Fruit fly (Drosophila melanogaster) whole organism, embryonic: ENCODE measurements around the gene Ubc6.

Experiments used
- Atf6 ChIP-seq: fragments of 200-800 bp; sonication (Bioruptor generic); IDR thresholded peaks from 2 replicates; pipeline ENCODE4 v1.3.6; 2022; ENCODE audit warnings: missing biosample characterization, missing genetic modification characterization
- B-H1 ChIP-seq: fragments of 200-800 bp; sonication (Bioruptor generic); IDR thresholded peaks from 3 replicates; pipeline ENCODE4 v1.3.6; 2022; ENCODE audit warnings: missing biosample characterization, missing genetic modification characterization
- Bdp1 ChIP-seq: fragments of 200-800 bp; sonication (Bioruptor generic); optimal IDR thresholded peaks from 3 replicates; lab custom pipeline; 2016; ENCODE audit warnings: missing biosample characterization, missing genetic modification characterization
- Bgb ChIP-seq: fragments of 200-800 bp; sonication (Bioruptor generic); IDR thresholded peaks from 2 replicates; pipeline ENCODE4 v1.3.6; 2022; ENCODE audit warnings: missing biosample characterization, missing genetic modification characterization; ENCODE audit not compliant: partially characterized antibody
- CG10366 ChIP-seq: fragments of 200-800 bp; sonication (Bioruptor generic); IDR thresholded peaks from 2 replicates; pipeline ENCODE4 v1.3.6; 2022; ENCODE audit warnings: missing biosample characterization, missing genetic modification characterization
- CG11723 ChIP-seq: fragments of 200-800 bp; sonication (Bioruptor generic); optimal IDR thresholded peaks from 2 replicates; lab custom pipeline; 2017; ENCODE audit warnings: missing biosample characterization, mild to moderate bottlenecking, missing genetic modification characterization
- CG12769 ChIP-seq: fragments of 200-800 bp; sonication (Bioruptor generic); optimal IDR thresholded peaks from 2 replicates; lab custom pipeline; 2019; ENCODE audit warnings: missing biosample characterization, mild to moderate bottlenecking, missing genetic modification characterization, moderate library complexity
- CG13624 ChIP-seq: fragments of 200-800 bp; sonication (Bioruptor generic); optimal IDR thresholded peaks from 2 replicates; lab custom pipeline; 2016; ENCODE audit warnings: missing biosample characterization, missing genetic modification characterization
- CG17361 ChIP-seq: fragments of 200-800 bp; sonication (Bioruptor generic); IDR thresholded peaks from 3 replicates; pipeline ENCODE4 v1.3.6; 2022; ENCODE audit warnings: missing biosample characterization, missing genetic modification characterization
- CG1832 ChIP-seq: fragments of 200-800 bp; sonication (Bioruptor generic); optimal IDR thresholded peaks from 2 replicates; lab custom pipeline; 2017; ENCODE audit warnings: missing biosample characterization, mild to moderate bottlenecking, missing genetic modification characterization, inconsistent platforms
- CG2875 ChIP-seq: fragments of 200-800 bp; sonication (Bioruptor generic); optimal IDR thresholded peaks from 2 replicates; lab custom pipeline; 2017; ENCODE audit warnings: missing biosample characterization, mild to moderate bottlenecking, missing genetic modification characterization, missing genetic modification reagents
- CG31224 ChIP-seq: fragments of 200-800 bp; sonication (Bioruptor generic); IDR thresholded peaks from 2 replicates; pipeline ENCODE4 v1.3.6; 2022; ENCODE audit warnings: missing biosample characterization, missing genetic modification characterization
- CG3995 ChIP-seq: fragments of 200-800 bp; sonication (Bioruptor generic); optimal IDR thresholded peaks from 3 replicates; lab custom pipeline; 2016; ENCODE audit warnings: missing biosample characterization, missing genetic modification characterization
- CG6254 ChIP-seq: fragments of 200-800 bp; sonication (Bioruptor generic); optimal IDR thresholded peaks from 3 replicates; lab custom pipeline; 2017; ENCODE audit warnings: mild to moderate bottlenecking, missing biosample characterization, missing genetic modification reagents, missing genetic modification characterization
- CG6272 ChIP-seq: fragments of 200-800 bp; sonication (Bioruptor generic); IDR thresholded peaks from 2 replicates; pipeline ENCODE4 v1.3.6; 2022; ENCODE audit warnings: missing biosample characterization, missing genetic modification characterization
- CG8089 ChIP-seq: fragments of 200-800 bp; sonication (Bioruptor generic); optimal IDR thresholded peaks from 3 replicates; lab custom pipeline; 2016; ENCODE audit warnings: missing biosample characterization, missing genetic modification characterization
- CG9437 ChIP-seq: fragments of 200-800 bp; sonication (Bioruptor generic); optimal IDR thresholded peaks from 2 replicates; lab custom pipeline; 2018; ENCODE audit warnings: missing biosample characterization, mild to moderate bottlenecking, missing genetic modification characterization
- CG9932 ChIP-seq: fragments of 200-800 bp; sonication (Bioruptor generic); IDR thresholded peaks from 2 replicates; pipeline ENCODE4 v1.3.6; 2022; ENCODE audit warnings: missing biosample characterization, missing genetic modification characterization
- CHES-1-like ChIP-seq: fragments of 200-800 bp; sonication (Bioruptor generic); optimal IDR thresholded peaks from 2 replicates; lab custom pipeline; 2016; ENCODE audit warnings: missing biosample characterization, missing genetic modification characterization
- CTCF ChIP-seq: fragments of 200-800 bp; sonication (Bioruptor generic); optimal IDR thresholded peaks from 2 replicates; lab custom pipeline; 2017; ENCODE audit warnings: missing biosample characterization, mild to moderate bottlenecking, missing genetic modification characterization, moderate library complexity
- D ChIP-seq, 2 experiments: fragments of 200-800 bp in 1 of 2; fragments of >200 bp in 1 of 2; sonication (Bioruptor generic) in 1 of 2; optimal IDR thresholded peaks; 2 replicates in 1 of 2; 3 replicates in 1 of 2; lab custom pipeline; 2017; ENCODE audit warnings: mild to moderate bottlenecking in 1 of 2, missing biosample characterization in 1 of 2, missing genetic modification characterization in 1 of 2, missing genetic modification reagents in 1 of 2
- Dfd ChIP-seq, 2 experiments: fragments of >200 bp; optimal IDR thresholded peaks; 2 replicates each; lab custom pipeline; 2017; ENCODE audit warnings: missing biosample characterization in 2 of 2, missing genetic modification characterization in 2 of 2
- Dll ChIP-seq: fragments of 200-800 bp; sonication (Bioruptor generic); IDR thresholded peaks from 4 replicates; pipeline ENCODE4 v1.3.6; 2022; ENCODE audit warnings: missing biosample characterization, missing genetic modification characterization; ENCODE audit not compliant: partially characterized antibody
- HLH54F ChIP-seq: fragments of 200-800 bp; sonication (Bioruptor generic); optimal IDR thresholded peaks from 3 replicates; lab custom pipeline; 2016; ENCODE audit warnings: missing biosample characterization, missing genetic modification characterization
- Lhr ChIP-seq: fragments of 200-800 bp; sonication (Bioruptor generic); optimal IDR thresholded peaks from 3 replicates; lab custom pipeline; 2017; ENCODE audit warnings: mild to moderate bottlenecking, missing biosample characterization, missing genetic modification reagents, missing genetic modification characterization
- MTF-1 ChIP-seq: fragments of 200-800 bp; sonication (Bioruptor generic); optimal IDR thresholded peaks from 2 replicates; lab custom pipeline; 2018; ENCODE audit warnings: missing biosample characterization, mild to moderate bottlenecking, missing genetic modification characterization, borderline replicate concordance
- Mrtf ChIP-seq: fragments of 200-800 bp; sonication (Bioruptor generic); IDR thresholded peaks from 3 replicates; pipeline ENCODE4 v1.3.6; 2022; ENCODE audit warnings: missing biosample characterization, missing genetic modification characterization
- NK7.1 ChIP-seq: fragments of 200-800 bp; sonication (Bioruptor generic); optimal IDR thresholded peaks from 3 replicates; lab custom pipeline; 2016; ENCODE audit warnings: missing biosample characterization, missing genetic modification characterization
- Opbp ChIP-seq: fragments of 200-800 bp; sonication (Bioruptor generic); IDR thresholded peaks from 3 replicates; pipeline ENCODE4 v1.3.6; 2022; ENCODE audit warnings: missing biosample characterization, missing genetic modification characterization; ENCODE audit not compliant: partially characterized antibody
- Sry-δ ChIP-seq: fragments of 200-800 bp; sonication (Bioruptor generic); optimal IDR thresholded peaks from 2 replicates; lab custom pipeline; 2016; ENCODE audit warnings: missing biosample characterization, missing genetic modification characterization
- ab ChIP-seq: fragments of 200-800 bp; sonication (Bioruptor generic); optimal IDR thresholded peaks from 2 replicates; lab custom pipeline; 2016; ENCODE audit warnings: missing biosample characterization, missing genetic modification characterization
- ap ChIP-seq: fragments of 200-800 bp; sonication (Bioruptor generic); IDR thresholded peaks from 2 replicates; pipeline ENCODE4 v1.3.6; 2022; ENCODE audit warnings: missing biosample characterization, missing genetic modification characterization
- ara ChIP-seq: fragments of 200-800 bp; sonication (Bioruptor generic); IDR thresholded peaks from 2 replicates; pipeline ENCODE4 v1.3.6; 2022; ENCODE audit warnings: missing biosample characterization, missing genetic modification characterization
- btn ChIP-seq: fragments of 200-800 bp; sonication (Bioruptor generic); optimal IDR thresholded peaks from 2 replicates; lab custom pipeline; 2016; ENCODE audit warnings: missing biosample characterization, missing genetic modification characterization
- cad ChIP-seq: fragments of >200 bp; optimal IDR thresholded peaks from 2 replicates; lab custom pipeline; 2017; ENCODE audit warnings: missing biosample characterization, missing genetic modification characterization
- ci ChIP-seq: fragments of 200-800 bp; sonication (Bioruptor generic); IDR thresholded peaks from 3 replicates; pipeline ENCODE4 v1.3.6; 2022; ENCODE audit warnings: missing biosample characterization, missing genetic modification characterization
- dan ChIP-seq: fragments of 200-800 bp; sonication (Bioruptor generic); IDR thresholded peaks from 2 replicates; pipeline ENCODE4 v1.3.6; 2022; ENCODE audit warnings: missing biosample characterization, missing genetic modification characterization
- eve ChIP-seq, 2 experiments: fragments of >200 bp; optimal IDR thresholded peaks; 2 replicates each; lab custom pipeline; 2017; ENCODE audit warnings: missing biosample characterization in 2 of 2, missing genetic modification characterization in 2 of 2
- ewg ChIP-seq: fragments of 200-800 bp; sonication (Bioruptor generic); optimal IDR thresholded peaks from 3 replicates; lab custom pipeline; 2017; ENCODE audit warnings: mild to moderate bottlenecking, missing biosample characterization, missing genetic modification reagents, missing genetic modification characterization
- fu2 ChIP-seq: fragments of 200-800 bp; sonication (Bioruptor generic); optimal IDR thresholded peaks from 2 replicates; lab custom pipeline; 2016; ENCODE audit warnings: missing biosample characterization, missing genetic modification characterization
- gcm ChIP-seq: fragments of 200-800 bp; sonication (Bioruptor generic); optimal IDR thresholded peaks from 2 replicates; lab custom pipeline; 2019; ENCODE audit warnings: missing biosample characterization, mild to moderate bottlenecking, missing genetic modification characterization, moderate library complexity
- ham ChIP-seq: fragments of 200-800 bp; sonication (Bioruptor generic); IDR thresholded peaks from 2 replicates; pipeline ENCODE4 v1.3.6; 2022; ENCODE audit warnings: missing biosample characterization, missing genetic modification characterization
- kah ChIP-seq: fragments of 200-800 bp; sonication (Bioruptor generic); optimal IDR thresholded peaks from 2 replicates; lab custom pipeline; 2018; ENCODE audit warnings: missing biosample characterization, mild to moderate bottlenecking, missing genetic modification characterization
- kay ChIP-seq: fragments of 200-800 bp; sonication (Bioruptor generic); optimal IDR thresholded peaks from 2 replicates; lab custom pipeline; 2016; ENCODE audit warnings: missing biosample characterization, missing genetic modification characterization
- otp ChIP-seq: fragments of 200-800 bp; sonication (Bioruptor generic); IDR thresholded peaks from 3 replicates; pipeline ENCODE4, ENCODE4 v1.3.6; 2022; ENCODE audit warnings: missing biosample characterization, missing genetic modification characterization
- rib ChIP-seq: fragments of 200-800 bp; sonication (Bioruptor generic); IDR thresholded peaks from 2 replicates; pipeline ENCODE4 v1.3.6; 2022; ENCODE audit warnings: missing biosample characterization, missing genetic modification characterization
- schlank ChIP-seq: fragments of 200-800 bp; sonication (Bioruptor generic); optimal IDR thresholded peaks from 2 replicates; lab custom pipeline; 2018; ENCODE audit warnings: missing biosample characterization, mild to moderate bottlenecking, missing genetic modification characterization
- sd ChIP-seq: fragments of 200-800 bp; sonication (Bioruptor generic); optimal IDR thresholded peaks from 3 replicates; lab custom pipeline; 2018; ENCODE audit warnings: missing biosample characterization, mild to moderate bottlenecking, missing genetic modification characterization, moderate library complexity
- sob ChIP-seq: fragments of 200-800 bp; sonication (Bioruptor generic); IDR thresholded peaks from 2 replicates; pipeline ENCODE4 v1.3.6; 2022; ENCODE audit warnings: missing biosample characterization, missing genetic modification characterization
- tap ChIP-seq: fragments of 200-800 bp; optimal IDR thresholded peaks from 3 replicates; lab custom pipeline; 2019; ENCODE audit warnings: missing biosample characterization, mild to moderate bottlenecking, missing genetic modification characterization, moderate library complexity
- wor ChIP-seq: fragments of 200-800 bp; sonication (Bioruptor generic); IDR thresholded peaks from 2 replicates; pipeline ENCODE4 v1.3.6; 2022; ENCODE audit warnings: missing biosample characterization, missing genetic modification characterization

Ubc6 gene

dm6 chr3R:4992227-4992737 lies 39.8 kb upstream of the Ubc6 start (continued):
- TF ChIP-seq gcm (GFP tag; lab: Kevin White, UChicago) (peak; percentile 98), CG2875 (GFP tag; lab: Kevin White, UChicago) (peak; percentile 73), Dll (GFP tag; lab: Robert Waterston, UW) (no peak), otp (GFP tag; lab: Robert Waterston, UW) (peak; percentile 62; the same call in 1 of the 3 replicates), Opbp (GFP tag; lab: Robert Waterston, UW) (no peak), CHES-1-like (no peak), CG17361 (GFP tag; lab: Robert Waterston, UW) (peak; percentile 34; the same call in 1 of the 3 replicates), CG6254 (peak; percentile 55), CG3995 (GFP tag; lab: Kevin White, UChicago) (no peak), dan (GFP tag; lab: Robert Waterston, UW) (no peak), sd (tag; lab: Kevin White, UChicago) (peak; percentile 90), Dfd (GFP tag; optimal IDR thresholded peaks at IDR 0.05; lab: Kevin White, UChicago) (no peak), Lhr (GFP tag; lab: Kevin White, UChicago) (peak; percentile 13), CG10366 (GFP tag; lab: Robert Waterston, UW) (no peak), ewg (GFP tag; lab: Kevin White, UChicago) (peak; percentile 15), CG6272 (GFP tag; lab: Robert Waterston, UW) (no peak), cad (GFP tag; lab: Kevin White, UChicago) (peak; percentile 63), wor (GFP tag; lab: Robert Waterston, UW) (no peak), HLH54F (no peak), ham (no peak), kay (GFP tag; lab: Kevin White, UChicago) (peak; percentile 89), sob (GFP tag; lab: Robert Waterston, UW) (0 out of 2 replicates have a peak, but pooled peaks have one; percentile 33), kah (GFP tag; lab: Kevin White, UChicago) (peak; percentile 21), Sry-δ (GFP tag; lab: Kevin White, UChicago) (no peak), CG11723 (GFP tag; lab: Kevin White, UChicago) (peak; percentile 9), fu2 (GFP tag; lab: Kevin White, UChicago) (no peak), B-H1 (GFP tag; lab: Robert Waterston, UW) (no peak), CG9932 (GFP tag; lab: Robert Waterston, UW) (no peak), ab (GFP tag; lab: Kevin White, UChicago) (no peak), Bdp1 (GFP tag; lab: Kevin White, UChicago) (peak; percentile 45), Bgb (no peak), Atf6 (GFP tag; lab: Robert Waterston, UW) (no peak), D (optimal IDR thresholded peaks at IDR 0.05; lab: Kevin White, UChicago) (no peak), D (GFP tag; optimal IDR thresholded peaks at IDR 0.05; lab: Kevin White, UChicago) (peak; percentile 69), CG9437 (no peak), tap (peak; percentile 0), btn (GFP tag; lab: Kevin White, UChicago) (peak; percentile 13), schlank (peak; percentile 11), CG13624 (GFP tag; lab: Kevin White, UChicago) (peak; percentile 12), ci (GFP tag; lab: Robert Waterston, UW) (peak; percentile 71; the same call in 2 of the 3 replicates), rib (GFP tag; lab: Robert Waterston, UW) (no peak), CG1832 (no peak), CG8089 (peak; percentile 24), eve (GFP tag; optimal IDR thresholded peaks at IDR 0.05; lab: Kevin White, UChicago) (no peak), CG12769 (tag; lab: Kevin White, UChicago) (peak; percentile 52), MTF-1 (peak; percentile 65), ap (GFP tag; lab: Robert Waterston, UW) (0 out of 2 replicates have a peak, but pooled peaks have one; percentile 12), CG31224 (GFP tag; lab: Robert Waterston, UW) (no peak), ara (GFP tag; lab: Robert Waterston, UW) (peak; percentile 83), Mrtf (GFP tag; lab: Robert Waterston, UW) (no peak), NK7.1 (GFP tag; lab: Kevin White, UChicago) (no peak), CTCF (peak; percentile 5)
